Worm (Caenorhabditis elegans): ENCODE measurements around the gene nas-16.
A peak's percentile ranks its signal among the peaks of the same experiment; 100 is the strongest.

The nas-16 gene

DNA sequence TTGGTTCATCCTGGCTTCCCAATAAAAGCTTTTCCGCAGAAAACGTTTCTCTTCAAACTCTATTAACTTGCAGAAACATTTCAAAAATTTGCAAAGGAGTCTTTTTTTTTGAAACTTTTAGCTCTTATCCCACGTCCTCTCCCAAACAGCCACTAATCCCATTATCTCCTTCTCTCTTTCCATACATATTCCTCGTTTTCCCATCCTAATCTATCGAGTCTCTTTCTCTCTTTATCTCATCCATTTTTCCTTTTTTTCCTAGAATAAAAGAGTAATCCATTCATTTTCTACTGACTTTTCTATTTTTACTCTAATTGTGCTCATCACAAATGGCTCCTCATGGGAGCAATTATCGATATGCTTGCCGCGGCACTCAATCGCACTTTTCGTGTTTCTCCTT is 36.6 kb downstream of the nas-16 start:
- TF ChIP-seq egl-13 (tag; optimal IDR thresholded peaks at IDR 0.05) (no peak), pax-3 (tag; optimal IDR thresholded peaks at IDR 0.05) (no peak), mdl-1 (tag; optimal IDR thresholded peaks at IDR 0.05) (no peak), tbx-2 (tag; optimal IDR thresholded peaks at IDR 0.05) (peak; percentile 74), zag-1 (tag; optimal IDR thresholded peaks at IDR 0.05) (peak; percentile 11), nhr-237 (tag; optimal IDR thresholded peaks at IDR 0.05) (no peak), nhr-71 (tag; optimal IDR thresholded peaks at IDR 0.05) (peak; percentile 42), sup-37 (GFP tag; optimal IDR thresholded peaks at IDR 0.05) (no peak), nhr-47 (tag; optimal IDR thresholded peaks at IDR 0.05) (peak; percentile 19), alr-1 (tag; optimal IDR thresholded peaks at IDR 0.05; ENCODE audit: borderline replicate concordance) (no peak), nhr-12 (tag; optimal IDR thresholded peaks at IDR 0.05) (no peak), snpc-4 (tag; optimal IDR thresholded peaks at IDR 0.05) (no peak), vab-15 (tag; optimal IDR thresholded peaks at IDR 0.05) (no peak), aly-2 (tag; optimal IDR thresholded peaks at IDR 0.05) (no peak), ceh-88 (GFP tag; IDR thresholded peaks at IDR 0.05) (no peak), blmp-1 (tag; optimal IDR thresholded peaks at IDR 0.05) (no peak), C16A3.4 (tag; optimal IDR thresholded peaks at IDR 0.05) (no peak), sox-4 (tag; optimal IDR thresholded peaks at IDR 0.05) (no peak), lin-14 (GFP tag; optimal IDR thresholded peaks at IDR 0.05) (peak; percentile 78), ces-1 (GFP tag; optimal IDR thresholded peaks at IDR 0.05) (peak; percentile 53), dsc-1 (tag; optimal IDR thresholded peaks at IDR 0.05) (peak; percentile 81), nhr-11 (tag; optimal IDR thresholded peaks at IDR 0.05) (no peak), unc-86 (tag; optimal IDR thresholded peaks at IDR 0.05) (peak; percentile 22), lsy-2 (tag; optimal IDR thresholded peaks at IDR 0.05) (no peak), unc-130 (tag; optimal IDR thresholded peaks at IDR 0.05) (no peak), nhr-84 (tag; optimal IDR thresholded peaks at IDR 0.05) (no peak), C04F5.9 (tag; optimal IDR thresholded peaks at IDR 0.05) (no peak), aha-1 (tag; optimal IDR thresholded peaks at IDR 0.05) (no peak)

DNA sequence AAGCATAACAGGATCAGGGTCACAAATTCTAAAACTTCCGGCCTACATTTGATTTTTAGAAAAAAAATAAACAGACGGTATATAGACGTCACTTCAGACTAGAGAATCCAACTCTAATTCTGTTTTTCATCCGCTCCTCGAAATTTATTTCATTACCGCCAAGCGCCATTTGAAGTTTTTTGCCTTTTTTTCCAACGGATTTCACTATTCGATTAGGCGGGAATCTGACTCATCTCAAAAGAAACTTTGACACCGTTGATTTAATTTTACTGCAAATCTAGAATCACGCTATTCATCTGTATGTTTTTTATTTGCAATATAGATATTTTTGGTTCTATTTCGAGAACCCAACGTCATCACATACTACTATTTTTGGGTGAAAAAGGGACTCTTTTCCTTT is 38.7 kb downstream of the nas-16 start:
- peak; percentile 72 for TF ChIP-seq fkh-10 (GFP tag; optimal IDR thresholded peaks at IDR 0.05)
- TF ChIP-seq mep-1 (tag; optimal IDR thresholded peaks at IDR 0.05), result no peak
- no peak for TF ChIP-seq nhr-20 (tag; optimal IDR thresholded peaks at IDR 0.05)
- no peak for TF ChIP-seq unc-62 (GFP tag; optimal IDR thresholded peaks at IDR 0.05)
- no peak for TF ChIP-seq nhr-28 (tag; optimal IDR thresholded peaks at IDR 0.05)
- TF ChIP-seq nhr-19 (GFP tag; conservative IDR thresholded peaks at IDR 0.05), result no peak
- TF ChIP-seq aly-2 (tag; optimal IDR thresholded peaks at IDR 0.05), result no peak
- peak; percentile 11 for TF ChIP-seq lin-14 (GFP tag; optimal IDR thresholded peaks at IDR 0.05)
- TF ChIP-seq vab-15 (tag; optimal IDR thresholded peaks at IDR 0.05), result no peak
- no peak for TF ChIP-seq nhr-77 (tag; optimal IDR thresholded peaks at IDR 0.05)
- no peak for TF ChIP-seq pqm-1 (tag; optimal IDR thresholded peaks at IDR 0.05)
- TF ChIP-seq nhr-90 (tag; optimal IDR thresholded peaks at IDR 0.05; ENCODE audit: poor library complexity), result no peak
- TF ChIP-seq hlh-4 (tag; optimal IDR thresholded peaks at IDR 0.05), result no peak

DNA sequence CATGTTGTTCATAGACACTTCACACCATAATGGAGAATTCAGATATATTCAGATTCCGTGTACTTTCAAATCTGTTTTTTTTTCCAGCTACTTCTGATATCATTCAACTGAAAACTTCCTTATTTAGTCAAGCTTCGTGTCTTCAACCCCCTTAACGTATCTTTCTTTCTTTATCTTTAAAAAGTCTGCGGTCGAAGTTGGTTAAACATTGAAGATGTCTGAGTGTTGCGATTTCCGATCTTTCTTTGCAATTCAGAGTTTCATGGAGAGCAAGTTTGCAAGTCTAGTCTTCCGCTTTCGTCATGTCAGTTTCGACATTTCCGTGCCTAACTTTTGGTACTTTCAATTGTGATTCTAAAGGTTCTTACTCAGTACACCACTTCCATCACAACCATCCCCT is 43.1 kb downstream of the nas-16 start:
- TF ChIP-seq ceh-63 (GFP tag; optimal IDR thresholded peaks at IDR 0.05) (no peak), nhr-19 (GFP tag; conservative IDR thresholded peaks at IDR 0.05) (no peak), ztf-4 (tag; optimal IDR thresholded peaks at IDR 0.05) (no peak), lin-13 (GFP tag; optimal IDR thresholded peaks at IDR 0.05) (no peak), irx-1 (tag; optimal IDR thresholded peaks at IDR 0.05) (no peak), zag-1 (tag; optimal IDR thresholded peaks at IDR 0.05) (no peak), blmp-1 (tag; optimal IDR thresholded peaks at IDR 0.05) (no peak), C34B4.2 (tag; optimal IDR thresholded peaks at IDR 0.05) (no peak), dpl-1 (GFP tag; optimal IDR thresholded peaks at IDR 0.05) (no peak)

Data from whole organism, L1 larva.